Fruit fly (Drosophila melanogaster) whole organism, wandering third instar larva: ENCODE results near the gene TwdlE.

ENCODE experiments used
- Abd-B ChIP-seq: fragments of >200 bp; optimal IDR thresholded peaks from 2 replicates; lab custom pipeline; 2017; ENCODE audit warnings: missing biosample characterization, missing genetic modification characterization
- CG32264 ChIP-seq: fragments of 200-800 bp; sonication (Bioruptor generic); optimal IDR thresholded peaks from 2 replicates; lab custom pipeline; 2016; ENCODE audit warnings: missing biosample characterization, missing genetic modification characterization
- CG9705 ChIP-seq: fragments of 200-800 bp; sonication (Bioruptor generic); optimal IDR thresholded peaks from 2 replicates; lab custom pipeline; 2018; ENCODE audit warnings: missing biosample characterization, mild to moderate bottlenecking, missing genetic modification characterization
- CrebA ChIP-seq: fragments of 200-800 bp; sonication (Bioruptor generic); optimal IDR thresholded peaks from 2 replicates; lab custom pipeline; 2016; ENCODE audit warnings: missing biosample characterization, mild to moderate bottlenecking, missing genetic modification characterization, borderline replicate concordance
- Dif ChIP-seq: fragments of 200-275, 200-300 bp; sonication (Bioruptor generic); optimal IDR thresholded peaks from 2 replicates; lab custom pipeline; 2018; ENCODE audit warnings: missing biosample characterization, missing genetic modification characterization; ENCODE audit not compliant: partially characterized antibody
- HLH106 ChIP-seq: fragments of 200-800 bp; optimal IDR thresholded peaks from 3 replicates; lab custom pipeline; 2019; ENCODE audit warnings: missing biosample characterization, mild to moderate bottlenecking, missing genetic modification characterization, moderate library complexity
- Hnf4 ChIP-seq: fragments of 200-800 bp; sonication (Bioruptor generic); optimal IDR thresholded peaks from 2 replicates; lab custom pipeline; 2016; ENCODE audit warnings: missing biosample characterization, mild to moderate bottlenecking, missing genetic modification characterization
- Hr78 ChIP-seq: fragments of >200 bp; optimal IDR thresholded peaks from 2 replicates; lab custom pipeline; 2017; ENCODE audit warnings: missing biosample characterization, missing genetic modification characterization
- Hr83 ChIP-seq: fragments of 200-300 bp; sonication (Bioruptor generic); optimal IDR thresholded peaks from 2 replicates; lab custom pipeline; 2016; ENCODE audit warnings: missing biosample characterization, mild to moderate bottlenecking, missing genetic modification characterization, moderate library complexity; ENCODE audit not compliant: poor library complexity, severe bottlenecking
- Jra ChIP-seq: sonication (Bioruptor generic); optimal IDR thresholded peaks from 2 replicates; lab custom pipeline; 2016; ENCODE audit warnings: missing biosample characterization, missing genetic modification characterization
- Mio ChIP-seq: sonication (Bioruptor generic); optimal IDR thresholded peaks from 2 replicates; lab custom pipeline; 2016; ENCODE audit warnings: missing biosample characterization, missing genetic modification characterization
- Myc ChIP-seq: fragments of >200 bp; optimal IDR thresholded peaks from 2 replicates; lab custom pipeline; 2017
- N ChIP-seq: fragments of >200 bp; optimal IDR thresholded peaks from 2 replicates; lab custom pipeline; 2018; ENCODE audit warnings: missing biosample characterization, missing external identifiers, missing genetic modification characterization
- OdsH ChIP-seq: fragments of 200-800 bp; sonication (Bioruptor generic); optimal IDR thresholded peaks from 2 replicates; lab custom pipeline; 2016; ENCODE audit warnings: missing biosample characterization, mild to moderate bottlenecking, missing genetic modification characterization
- Rel ChIP-seq, 2 experiments: fragments of 200-800 bp; sonication (Bioruptor generic) in 1 of 2; optimal IDR thresholded peaks; 2 replicates in 1 of 2; 3 replicates in 1 of 2; lab custom pipeline; 2016 to 2019; ENCODE audit warnings: mild to moderate bottlenecking in 2 of 2, missing biosample characterization in 2 of 2, missing genetic modification characterization in 2 of 2, moderate library complexity in 1 of 2
- Sp1 ChIP-seq: fragments of 200-800 bp; sonication (Bioruptor generic); optimal IDR thresholded peaks from 3 replicates; lab custom pipeline; 2019; ENCODE audit warnings: missing biosample characterization, mild to moderate bottlenecking, missing genetic modification characterization, moderate library complexity
- Vsx2 ChIP-seq: fragments of 200-300, 225-300 bp; sonication (Bioruptor generic); optimal IDR thresholded peaks from 2 replicates; lab custom pipeline; 2018; ENCODE audit warnings: missing biosample characterization, missing genetic modification characterization; ENCODE audit not compliant: partially characterized antibody
- br ChIP-seq: fragments of 200-800 bp; sonication (Bioruptor generic); optimal IDR thresholded peaks from 2 replicates; lab custom pipeline; 2016; ENCODE audit warnings: missing biosample characterization, missing genetic modification characterization
- dl ChIP-seq, 2 experiments: fragments of 175-275, 200-275 bp in 1 of 2; fragments of 200-275 bp in 1 of 2; sonication (Bioruptor generic); optimal IDR thresholded peaks; lab custom pipeline; 2018; ENCODE audit warnings: mild to moderate bottlenecking in 2 of 2, missing biosample characterization in 2 of 2, missing genetic modification characterization in 2 of 2, moderate library complexity in 2 of 2; ENCODE audit not compliant: partially characterized antibody in 2 of 2, insufficient read depth in 1 of 2
- dmrt93B ChIP-seq: fragments of 200-800 bp; sonication (Bioruptor generic); optimal IDR thresholded peaks from 2 replicates; lab custom pipeline; 2018; ENCODE audit warnings: missing biosample characterization, mild to moderate bottlenecking, missing genetic modification characterization
- ey ChIP-seq: fragments of 200-800 bp; sonication (Bioruptor generic); optimal IDR thresholded peaks from 2 replicates; lab custom pipeline; 2016; ENCODE audit warnings: missing biosample characterization, missing genetic modification characterization
- foxo ChIP-seq, 2 experiments: fragments of 200-800 bp; sonication (Bioruptor generic); optimal IDR thresholded peaks; 2 replicates in 1 of 2; 3 replicates in 1 of 2; lab custom pipeline; 2016 to 2017; ENCODE audit warnings: missing biosample characterization in 2 of 2, missing genetic modification characterization in 2 of 2
- fru ChIP-seq: fragments of 200-800 bp; sonication (Bioruptor generic); optimal IDR thresholded peaks from 3 replicates; lab custom pipeline; 2016; ENCODE audit warnings: missing biosample characterization, mild to moderate bottlenecking, missing genetic modification characterization
- h ChIP-seq: fragments of 200-800 bp; sonication (Bioruptor generic); optimal IDR thresholded peaks from 3 replicates; lab custom pipeline; 2016; ENCODE audit warnings: missing biosample characterization, mild to moderate bottlenecking, missing genetic modification characterization
- jim ChIP-seq: fragments of 175-275, 200-325 bp; sonication (Bioruptor generic); optimal IDR thresholded peaks from 2 replicates; lab custom pipeline; 2016; ENCODE audit warnings: missing biosample characterization, mild to moderate bottlenecking, missing genetic modification characterization
- lola ChIP-seq: fragments of >200 bp; optimal IDR thresholded peaks from 2 replicates; lab custom pipeline; 2017; ENCODE audit warnings: missing biosample characterization, missing genetic modification characterization
- pan ChIP-seq: fragments of >200 bp; optimal IDR thresholded peaks from 2 replicates; lab custom pipeline; 2017
- psq ChIP-seq: fragments of 200-800 bp; sonication (Bioruptor generic); optimal IDR thresholded peaks from 3 replicates; lab custom pipeline; 2017; ENCODE audit warnings: missing biosample characterization, mild to moderate bottlenecking, missing genetic modification characterization, moderate library complexity
- rgr ChIP-seq: fragments of 200-800 bp; sonication (Bioruptor generic); optimal IDR thresholded peaks from 3 replicates; lab custom pipeline; 2016; ENCODE audit warnings: missing biosample characterization, mild to moderate bottlenecking, missing genetic modification characterization
- sv ChIP-seq: fragments of 200-800 bp; sonication (Bioruptor generic); optimal IDR thresholded peaks from 3 replicates; lab custom pipeline; 2016; ENCODE audit warnings: missing biosample characterization, missing genetic modification characterization
- tai ChIP-seq: sonication (Bioruptor generic); optimal IDR thresholded peaks from 2 replicates; lab custom pipeline; 2016; ENCODE audit warnings: missing biosample characterization, missing genetic modification characterization
- usp ChIP-seq: fragments of >200 bp; optimal IDR thresholded peaks from 2 replicates; lab custom pipeline; 2017; ENCODE audit warnings: missing biosample characterization, missing genetic modification characterization

Gene TwdlE

dm6 chr2L:7861733-7862132 lies 1.1 kb upstream of the TwdlE start:
- no peak for TF ChIP-seq br (GFP tag; lab: Kevin White, UChicago)
- TF ChIP-seq Myc: no peak
- TF ChIP-seq CG9705 (GFP tag; lab: Kevin White, UChicago): no peak
- no peak for TF ChIP-seq dmrt93B
- no peak for TF ChIP-seq Hnf4 (GFP tag; lab: Kevin White, UChicago)
- TF ChIP-seq jim (GFP tag; lab: Kevin White, UChicago): no peak
- no peak for TF ChIP-seq Abd-B (GFP tag; lab: Kevin White, UChicago)
- no peak for TF ChIP-seq Vsx2 (GFP tag; lab: Kevin White, UChicago)
- TF ChIP-seq Sp1 (GFP tag; lab: Kevin White, UChicago): no peak
- no peak for TF ChIP-seq OdsH
- no peak for TF ChIP-seq Jra
- no peak for TF ChIP-seq Hr78 (GFP tag; lab: Kevin White, UChicago)
- TF ChIP-seq usp (GFP tag; lab: Kevin White, UChicago): no peak
- TF ChIP-seq tai (GFP tag; lab: Kevin White, UChicago): no peak
- no peak for TF ChIP-seq CrebA (GFP tag; lab: Kevin White, UChicago)
- TF ChIP-seq sv: no peak

DNA sequence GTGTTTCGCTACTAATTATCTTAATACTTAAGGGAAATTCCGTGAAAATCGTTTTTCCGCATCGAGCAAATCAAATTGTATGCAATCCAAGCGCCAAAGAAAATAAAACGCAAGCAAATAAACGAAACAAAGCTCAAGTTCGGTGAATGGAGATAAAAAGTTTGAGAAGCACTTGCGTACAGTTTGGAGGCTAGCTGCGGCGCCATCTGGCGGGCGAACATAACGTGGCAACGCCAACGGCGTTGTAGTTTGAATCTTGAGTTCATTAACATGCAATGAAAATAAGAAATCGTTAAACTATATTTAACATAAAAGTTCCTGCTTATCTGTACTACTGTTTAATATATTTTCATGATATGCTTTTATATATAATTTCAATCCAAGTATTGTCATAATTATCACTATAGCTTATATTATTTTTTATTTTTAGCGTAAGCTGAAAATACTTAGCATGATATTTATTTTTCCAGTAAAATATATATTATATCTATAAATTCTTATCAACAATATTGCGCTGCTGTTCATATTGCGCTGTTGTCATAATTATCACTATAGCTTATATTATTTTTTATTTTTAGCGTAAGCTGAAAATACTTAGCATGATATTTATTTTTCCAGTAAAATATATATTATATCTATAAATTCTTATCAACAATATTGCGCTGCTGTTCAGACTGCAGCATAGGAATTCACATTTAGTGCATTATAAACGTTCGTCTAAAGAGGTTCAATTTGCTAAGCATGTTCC lies 4.1 kb downstream of the TwdlE start, which contains the start of gene lectin-28C:
Gene lectin-28C, plus strand, starts transcription at position 698 of the 748 bp plus-strand sequence.
- TF ChIP-seq Myc (peak; percentile 86), Vsx2 (GFP tag; lab: Kevin White, UChicago) (peak; percentile 10), foxo (GFP tag; optimal IDR thresholded peaks at IDR 0.05; lab: Kevin White, UChicago) (peak in 1 of 2 experiments; percentile 0)

dm6 chr2L:7855108-7855507 lies 5.5 kb downstream of the TwdlE start, which contains the start of gene CG14535:
Gene CG14535, minus strand, starts transcription at chr2L:7855475.
- TF ChIP-seq fru (GFP tag; lab: Kevin White, UChicago) (no peak), Hr83 (GFP tag; lab: Kevin White, UChicago) (no peak), rgr (GFP tag; lab: Kevin White, UChicago) (no peak), pan (lab: Kevin White, UChicago) (no peak), Myc (no peak), HLH106 (tag; lab: Kevin White, UChicago) (no peak), Rel (GFP tag; optimal IDR thresholded peaks at IDR 0.05; lab: Kevin White, UChicago) (no peak), Rel (tag; optimal IDR thresholded peaks at IDR 0.05; lab: Kevin White, UChicago) (no peak)

dm6 chr2L:7851609-7852008 lies 9.0 kb downstream of the TwdlE start:
- no peak for TF ChIP-seq pan (lab: Kevin White, UChicago)
- TF ChIP-seq dmrt93B: no peak
- no peak for TF ChIP-seq lola (GFP tag; lab: Kevin White, UChicago)
- no peak for TF ChIP-seq Hr83 (GFP tag; lab: Kevin White, UChicago)
- no peak for TF ChIP-seq br (GFP tag; lab: Kevin White, UChicago)
- TF ChIP-seq Dif: no peak
- TF ChIP-seq Abd-B (GFP tag; lab: Kevin White, UChicago): no peak
- no peak for TF ChIP-seq OdsH

DNA sequence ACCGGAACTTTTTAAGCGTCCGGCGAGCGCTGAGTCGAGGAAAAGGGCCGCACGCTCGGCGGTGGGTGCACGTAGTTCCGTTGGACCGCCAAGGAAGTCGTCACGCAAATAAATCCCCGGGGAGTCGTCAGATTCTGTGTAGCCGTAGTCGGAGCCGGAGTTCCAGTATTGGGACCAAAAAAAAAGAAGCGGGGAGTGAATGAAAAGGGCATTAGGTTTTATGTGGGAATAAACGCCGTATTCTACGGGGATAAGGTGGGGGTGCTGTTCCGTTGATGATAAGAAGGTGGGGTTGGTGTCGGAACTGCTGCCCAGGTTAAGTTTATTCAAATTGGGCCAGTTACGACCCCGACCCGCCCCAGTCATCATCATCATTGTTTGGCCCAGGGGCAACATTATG lies 10.2 kb downstream of the TwdlE start:
- TF ChIP-seq sv (no peak), ey (GFP tag; lab: Kevin White, UChicago) (no peak)

DNA sequence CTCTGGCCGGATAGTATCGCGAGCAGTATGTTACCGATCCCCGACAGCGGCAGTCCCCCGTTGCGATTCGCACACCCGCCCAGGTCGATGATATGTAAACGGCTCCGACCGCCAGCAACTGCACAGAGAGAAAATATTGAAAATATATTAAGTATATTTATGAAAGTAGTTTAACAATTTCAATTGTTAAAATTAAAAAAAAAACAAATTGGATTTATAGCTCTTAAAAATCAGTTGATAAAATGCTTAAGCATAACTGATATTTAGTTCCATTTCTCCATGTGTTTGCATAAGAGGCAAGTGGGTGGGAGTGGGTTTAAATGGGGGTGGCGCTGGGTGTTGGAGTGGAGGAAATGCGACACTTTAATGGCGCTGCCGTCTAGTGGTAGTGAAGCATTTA lies 11.2 kb downstream of the TwdlE start:
- TF ChIP-seq foxo (GFP tag; optimal IDR thresholded peaks at IDR 0.05; lab: Kevin White, UChicago) (peak in 1 of 2 experiments; percentile 1), Vsx2 (GFP tag; lab: Kevin White, UChicago) (no peak)

- no peak for TF ChIP-seq Hr83 (GFP tag; lab: Kevin White, UChicago)
- TF ChIP-seq psq (GFP tag; lab: Kevin White, UChicago): peak; percentile 17
- peak; percentile 17 for TF ChIP-seq HLH106 (tag; lab: Kevin White, UChicago)
- no peak for TF ChIP-seq OdsH
- TF ChIP-seq br (GFP tag; lab: Kevin White, UChicago): peak; percentile 52
- no peak for TF ChIP-seq Myc
- no peak for TF ChIP-seq pan (lab: Kevin White, UChicago)
- no peak for TF ChIP-seq Mio (GFP tag; lab: Kevin White, UChicago)
- TF ChIP-seq Rel (GFP tag; optimal IDR thresholded peaks at IDR 0.05; lab: Kevin White, UChicago): no peak
- TF ChIP-seq Rel (tag; optimal IDR thresholded peaks at IDR 0.05; lab: Kevin White, UChicago): no peak
- TF ChIP-seq Dif: no peak
- TF ChIP-seq dmrt93B: no peak
- no peak for TF ChIP-seq CrebA (GFP tag; lab: Kevin White, UChicago)
- no peak for TF ChIP-seq Sp1 (GFP tag; lab: Kevin White, UChicago)
- no peak for TF ChIP-seq CG9705 (GFP tag; lab: Kevin White, UChicago)
- TF ChIP-seq Hnf4 (GFP tag; lab: Kevin White, UChicago): peak; percentile 9
- peak; percentile 42 for TF ChIP-seq ey (GFP tag; lab: Kevin White, UChicago)
- no peak for TF ChIP-seq sv
- no peak for TF ChIP-seq Abd-B (GFP tag; lab: Kevin White, UChicago)
- TF ChIP-seq CG32264: no peak
- TF ChIP-seq N (GFP tag; lab: Kevin White, UChicago): no peak
- TF ChIP-seq dl (GFP tag; optimal IDR thresholded peaks at IDR 0.05; lab: Kevin White, UChicago; ENCODE audit: insufficient read depth in 1 of 2, partially characterized antibody in 2 of 2): no peak
- peak; percentile 29 for TF ChIP-seq h (GFP tag; lab: Kevin White, UChicago)
These were observed 19.4 kb downstream of the TwdlE start for dm6 chr2L:7841244-7841643.
